Worm (Caenorhabditis elegans): ENCODE results near the gene rps-14.

- TF ChIP-seq elt-2 (tag; optimal IDR thresholded peaks at IDR 0.05) (no peak), rnt-1 (tag; optimal IDR thresholded peaks at IDR 0.05) (peak; percentile 80), che-1 (tag; optimal IDR thresholded peaks at IDR 0.05) (no peak), ceh-48 (tag; optimal IDR thresholded peaks at IDR 0.05) (no peak), hlh-15 (tag; optimal IDR thresholded peaks at IDR 0.05) (no peak)
Measured at ce11 chrIII:7155631-7156030, 23.8 kb downstream of the rps-14 start.
